Worm (Caenorhabditis elegans): ENCODE data around the gene ZK930.6.
A peak's percentile ranks its signal among the peaks of the same experiment; 100 is the strongest.

DNA sequence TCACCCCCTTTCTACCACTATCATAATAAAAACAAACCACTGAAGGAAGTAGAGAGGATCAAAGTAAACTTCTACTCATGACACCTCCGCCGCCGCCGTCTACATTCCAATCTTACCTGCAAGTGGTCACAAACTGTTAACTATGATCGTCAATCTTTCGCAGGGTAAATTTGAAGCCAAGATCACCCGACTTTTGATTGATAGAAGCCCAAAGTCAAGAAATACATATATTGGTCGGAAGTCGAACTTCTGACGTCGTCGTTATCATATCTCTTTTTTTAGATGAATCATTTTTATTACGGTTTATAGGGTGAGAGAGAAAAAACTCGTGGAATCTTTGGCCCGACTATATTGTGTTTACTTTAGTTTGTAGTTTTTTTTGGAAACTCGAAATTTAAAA lies 45.4 kb upstream of the ZK930.6 start:
- TF ChIP-seq dpl-1 (GFP tag; optimal IDR thresholded peaks at IDR 0.05) (no peak), ceh-82 (tag; optimal IDR thresholded peaks at IDR 0.05) (no peak), nhr-19 (GFP tag; conservative IDR thresholded peaks at IDR 0.05) (peak; percentile 24; the same call in 1 of the 2 replicates), unc-30 (tag; optimal IDR thresholded peaks at IDR 0.05) (no peak), nhr-76 (tag; optimal IDR thresholded peaks at IDR 0.05) (no peak), lir-3 (tag; optimal IDR thresholded peaks at IDR 0.05; ENCODE audit: poor library complexity) (no peak), ceh-88 (GFP tag; IDR thresholded peaks at IDR 0.05) (no peak), nhr-28 (tag; optimal IDR thresholded peaks at IDR 0.05) (no peak), C16A3.4 (tag; optimal IDR thresholded peaks at IDR 0.05) (no peak), grh-1 (GFP tag; IDR thresholded peaks at IDR 0.05) (no peak)
